Worm (Caenorhabditis elegans) whole organism, mixed stage, embryonic: ENCODE measurements around the gene K12H6.7.

Source experiments
- ces-1 ChIP-seq: fragments of 150-350 bp; optimal IDR thresholded peaks from 2 replicates; lab custom pipeline; 2014; ENCODE audit warnings: missing biosample characterization, missing genetic modification reagents, missing genetic modification characterization
- elt-3 ChIP-seq: fragments of 150-350 bp; optimal IDR thresholded peaks from 2 replicates; lab custom pipeline; 2014; ENCODE audit warnings: missing biosample characterization, missing genetic modification characterization
- lin-13 ChIP-seq: fragments of 150-350 bp; optimal IDR thresholded peaks from 2 replicates; lab custom pipeline; 2014; ENCODE audit warnings: missing biosample characterization, missing genetic modification characterization
- mab-5 ChIP-seq: fragments of 150-350 bp; optimal IDR thresholded peaks from 2 replicates; lab custom pipeline; 2014; ENCODE audit warnings: missing biosample characterization, missing genetic modification characterization
- nhr-12 ChIP-seq: fragments of 150-350 bp; optimal IDR thresholded peaks from 2 replicates; lab custom pipeline; 2014; ENCODE audit warnings: missing biosample characterization, missing genetic modification characterization
- nhr-2 ChIP-seq: fragments of 150-350 bp; optimal IDR thresholded peaks from 2 replicates; lab custom pipeline; 2014; ENCODE audit warnings: missing biosample characterization, missing genetic modification characterization
- nhr-28 ChIP-seq: fragments of 150-350 bp; optimal IDR thresholded peaks from 2 replicates; lab custom pipeline; 2014; ENCODE audit warnings: missing biosample characterization, missing genetic modification characterization
- pha-4 ChIP-seq: fragments of 150-350 bp; optimal IDR thresholded peaks from 2 replicates; lab custom pipeline; 2018; ENCODE audit warnings: missing biosample characterization, missing genetic modification reagents, missing genetic modification characterization
- snpc-4 ChIP-seq: fragments of 150-350 bp; optimal IDR thresholded peaks from 2 replicates; lab custom pipeline; 2014; ENCODE audit warnings: missing biosample characterization, missing genetic modification characterization
- unc-39 ChIP-seq: fragments of 150-350 bp; optimal IDR thresholded peaks from 2 replicates; lab custom pipeline; 2014; ENCODE audit warnings: missing biosample characterization, missing genetic modification characterization
- unc-62 ChIP-seq: fragments of 150-350 bp; optimal IDR thresholded peaks from 2 replicates; lab custom pipeline; 2014; ENCODE audit warnings: missing biosample characterization, missing genetic modification reagents, missing genetic modification characterization
- ztf-11 ChIP-seq: fragments of 150-350 bp; optimal IDR thresholded peaks from 2 replicates; lab custom pipeline; 2014; ENCODE audit warnings: missing biosample characterization, missing genetic modification characterization

ce11 chrII:2830144-2830543, 6.6 kb downstream of the K12H6.7 start:
- TF ChIP-seq pha-4 (tag; lab: Kevin White, UChicago) (no peak), elt-3 (tag; lab: Kevin White, UChicago) (no peak), lin-13 (tag; lab: Kevin White, UChicago) (no peak), ztf-11 (tag; lab: Kevin White, UChicago) (no peak), ces-1 (GFP tag; lab: Kevin White, UChicago) (no peak), snpc-4 (tag; lab: Kevin White, UChicago) (no peak), mab-5 (tag; lab: Kevin White, UChicago) (no peak), nhr-2 (tag; lab: Kevin White, UChicago) (no peak), unc-39 (tag; lab: Kevin White, UChicago) (no peak), nhr-12 (no peak), unc-62 (GFP tag; lab: Kevin White, UChicago) (no peak), nhr-28 (no peak)
